Worm (Caenorhabditis elegans) whole organism, mixed stage, embryonic: Measurements from ENCODE around the gene F41G3.20.

Experiments used
- lsy-2 ChIP-seq: fragments of 150-350 bp; optimal IDR thresholded peaks from 2 replicates; lab custom pipeline; 2014; ENCODE audit warnings: missing biosample characterization, missing genetic modification characterization
- mab-5 ChIP-seq: fragments of 150-350 bp; optimal IDR thresholded peaks from 2 replicates; lab custom pipeline; 2014; ENCODE audit warnings: missing biosample characterization, missing genetic modification characterization
- pha-4 ChIP-seq: fragments of 150-350 bp; optimal IDR thresholded peaks from 2 replicates; lab custom pipeline; 2018; ENCODE audit warnings: missing biosample characterization, missing genetic modification reagents, missing genetic modification characterization
- snpc-4 ChIP-seq: fragments of 150-350 bp; optimal IDR thresholded peaks from 2 replicates; lab custom pipeline; 2014; ENCODE audit warnings: missing biosample characterization, missing genetic modification characterization

- no peak for TF ChIP-seq snpc-4
- no peak for TF ChIP-seq lsy-2 (tag; lab: Kevin White, UChicago)
- TF ChIP-seq pha-4, result no peak
- no peak for TF ChIP-seq mab-5 (tag; lab: Kevin White, UChicago)
These were observed 17.1 kb downstream of the F41G3.20 start, which contains the start of gene T14B4.9 for ce11 chrII:6733718-6734117.
